Fruit fly (Drosophila melanogaster): ENCODE data around the gene Vha100-1.

Vha100-1 gene

DNA sequence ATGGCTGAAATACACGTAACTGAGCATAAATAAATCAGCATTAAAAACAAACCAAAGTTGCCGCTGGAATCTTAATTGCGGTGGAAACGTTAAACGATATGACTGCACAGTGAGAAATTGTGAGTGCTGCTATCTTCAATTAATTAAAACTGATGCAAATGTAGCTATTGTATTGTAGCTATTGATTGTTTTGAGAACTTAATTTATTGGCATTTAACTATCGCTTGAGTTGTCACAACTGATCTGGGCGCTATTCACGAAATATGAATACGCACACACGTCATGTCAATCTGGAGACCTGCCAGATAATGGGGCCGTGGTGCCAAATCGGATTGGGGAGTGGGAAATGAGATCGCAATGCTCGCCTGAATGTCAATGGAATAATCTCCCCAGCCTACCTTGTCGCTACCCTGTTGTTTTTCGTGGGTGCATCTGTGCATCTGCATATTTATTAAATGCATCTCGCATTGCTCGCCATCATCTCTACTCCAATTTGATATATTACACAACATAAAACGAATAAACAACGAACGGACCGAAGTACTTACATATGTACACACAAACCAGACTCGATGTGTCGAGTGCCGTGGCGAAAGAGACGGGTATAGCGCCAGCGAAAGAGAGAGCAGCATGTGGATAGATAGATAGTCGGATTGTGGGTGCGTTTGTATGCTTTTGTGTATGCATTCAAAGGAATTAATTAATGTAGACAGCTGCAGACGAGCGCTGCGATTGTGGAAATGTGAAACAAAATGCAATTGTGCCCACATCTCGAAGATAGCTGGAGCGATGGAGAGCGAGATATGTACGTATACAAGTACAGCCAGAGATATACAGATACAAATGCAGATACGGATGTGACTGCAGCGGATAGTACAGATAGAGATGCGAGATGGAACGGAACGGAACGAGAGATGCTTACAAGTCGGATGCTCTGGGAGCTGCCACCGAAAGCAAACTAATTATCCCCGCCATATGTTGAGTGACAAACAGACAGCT, 47.2 kb upstream of the Vha100-1 start (continued):
- no peak for TF ChIP-seq Bdp1 (GFP tag; optimal IDR thresholded peaks at IDR 0.05)
- TF ChIP-seq mirr (GFP tag; optimal IDR thresholded peaks at IDR 0.05), result no peak
- 0 out of 3 replicates have a peak, but pooled peaks have one; percentile 11 for TF ChIP-seq otp (GFP tag; IDR thresholded peaks at IDR 0.05)
- no peak for TF ChIP-seq ara (GFP tag; IDR thresholded peaks at IDR 0.05)
- no peak for TF ChIP-seq Nf-YA (GFP tag; IDR thresholded peaks at IDR 0.05)
- peak; percentile 26 for TF ChIP-seq CG18262 (tag; optimal IDR thresholded peaks at IDR 0.05)
- no peak for TF ChIP-seq chm (GFP tag; IDR thresholded peaks at IDR 0.05)
- TF ChIP-seq Adf1 (GFP tag; IDR thresholded peaks at IDR 0.05), result no peak
- TF ChIP-seq Eip74EF (GFP tag; optimal IDR thresholded peaks at IDR 0.05), result no peak
- no peak for TF ChIP-seq Rfx (GFP tag; IDR thresholded peaks at IDR 0.05)
- TF ChIP-seq CG12942 (GFP tag; optimal IDR thresholded peaks at IDR 0.05), result no peak
- no peak for TF ChIP-seq YL-1 (GFP tag; optimal IDR thresholded peaks at IDR 0.05)
- no peak for TF ChIP-seq CG13296 (GFP tag; optimal IDR thresholded peaks at IDR 0.05)
- peak; percentile 32 for TF ChIP-seq oc (tag; optimal IDR thresholded peaks at IDR 0.05)
- peak; percentile 1 for TF ChIP-seq zen (tag; optimal IDR thresholded peaks at IDR 0.05)
- no peak for TF ChIP-seq nerfin-1 (tag; optimal IDR thresholded peaks at IDR 0.05)
- no peak for TF ChIP-seq CG18764 (GFP tag; optimal IDR thresholded peaks at IDR 0.05)
- TF ChIP-seq CG4617 (GFP tag; optimal IDR thresholded peaks at IDR 0.05; ENCODE audit: borderline replicate concordance), result no peak
- TF ChIP-seq CG13424 (tag; optimal IDR thresholded peaks at IDR 0.05), result no peak
- TF ChIP-seq CG10462 (GFP tag; optimal IDR thresholded peaks at IDR 0.05), result no peak
- TF ChIP-seq exex (tag; optimal IDR thresholded peaks at IDR 0.05), result no peak
- TF ChIP-seq Meics (GFP tag; optimal IDR thresholded peaks at IDR 0.05), result no peak
- TF ChIP-seq Oaz (GFP tag; IDR thresholded peaks at IDR 0.05), result no peak
- no peak for TF ChIP-seq CG34224 (GFP tag; IDR thresholded peaks at IDR 0.05; ENCODE audit: partially characterized antibody)
- no peak for TF ChIP-seq bigmax (GFP tag; optimal IDR thresholded peaks at IDR 0.05)
- TF ChIP-seq Trl (optimal IDR thresholded peaks at IDR 0.05), result no peak
- TF ChIP-seq Trl (GFP tag; optimal IDR thresholded peaks at IDR 0.05), result no peak
- no peak for TF ChIP-seq danr (GFP tag; IDR thresholded peaks at IDR 0.05)
- TF ChIP-seq ftz-f1 (GFP tag; optimal IDR thresholded peaks at IDR 0.05), result no peak
- TF ChIP-seq insv (GFP tag; optimal IDR thresholded peaks at IDR 0.05), result no peak
- no peak for TF ChIP-seq CG7963 (GFP tag; IDR thresholded peaks at IDR 0.05; ENCODE audit: partially characterized antibody)
- no peak for TF ChIP-seq sisA (GFP tag; IDR thresholded peaks at IDR 0.05)
- TF ChIP-seq BtbVII (GFP tag; optimal IDR thresholded peaks at IDR 0.05), result no peak
- no peak for TF ChIP-seq H2.0 (GFP tag; IDR thresholded peaks at IDR 0.05)
- TF ChIP-seq Myb (GFP tag; optimal IDR thresholded peaks at IDR 0.05), result no peak
- peak; percentile 37 for TF ChIP-seq kni (GFP tag; optimal IDR thresholded peaks at IDR 0.05)
- TF ChIP-seq Gug (GFP tag; IDR thresholded peaks at IDR 0.05), result no peak
- no peak for TF ChIP-seq CG11504 (tag; optimal IDR thresholded peaks at IDR 0.05)
- no peak for TF ChIP-seq CG7357 (GFP tag; IDR thresholded peaks at IDR 0.05)
- peak; percentile 55 for TF ChIP-seq wek (GFP tag; optimal IDR thresholded peaks at IDR 0.05)
- no peak for TF ChIP-seq btn (GFP tag; optimal IDR thresholded peaks at IDR 0.05)
- TF ChIP-seq HmgD (GFP tag; optimal IDR thresholded peaks at IDR 0.05), result no peak
- no peak for TF ChIP-seq CG2116 (GFP tag; optimal IDR thresholded peaks at IDR 0.05)
- no peak for TF ChIP-seq CG13624 (GFP tag; optimal IDR thresholded peaks at IDR 0.05)
- no peak for TF ChIP-seq CG17186 (GFP tag; optimal IDR thresholded peaks at IDR 0.05)
- TF ChIP-seq Lpt (GFP tag; optimal IDR thresholded peaks at IDR 0.05), result no peak
- TF ChIP-seq dpn (GFP tag; optimal IDR thresholded peaks at IDR 0.05), result no peak
- no peak for TF ChIP-seq Kr (GFP tag; optimal IDR thresholded peaks at IDR 0.05)
- no peak for TF ChIP-seq CG1024 (GFP tag; IDR thresholded peaks at IDR 0.05)
- no peak for TF ChIP-seq H15 (GFP tag; IDR thresholded peaks at IDR 0.05)
